Fruit fly (Drosophila melanogaster) whole organism, embryonic: Measurements from ENCODE around the gene CG32772.
A peak's percentile ranks its signal among the peaks of the same experiment; 100 is the strongest.

Source experiments
- Atf-2 ChIP-seq: fragments of 200-800 bp; sonication (Bioruptor generic); optimal IDR thresholded peaks from 2 replicates; lab custom pipeline; 2016; ENCODE audit warnings: missing biosample characterization, missing genetic modification characterization
- B-H2 ChIP-seq: fragments of 200-800 bp; sonication (Bioruptor generic); optimal IDR thresholded peaks from 2 replicates; lab custom pipeline; 2018; ENCODE audit warnings: missing biosample characterization, mild to moderate bottlenecking, missing genetic modification characterization
- CG10209 ChIP-seq: fragments of 200-800 bp; sonication (Bioruptor generic); optimal IDR thresholded peaks from 3 replicates; lab custom pipeline; 2017; ENCODE audit warnings: missing biosample characterization, mild to moderate bottlenecking, missing genetic modification characterization, missing genetic modification reagents
- CG10654 ChIP-seq: fragments of 200-800 bp; sonication (Bioruptor generic); optimal IDR thresholded peaks from 2 replicates; lab custom pipeline; 2016; ENCODE audit warnings: missing biosample characterization, missing genetic modification characterization
- CG11723 ChIP-seq: fragments of 200-800 bp; sonication (Bioruptor generic); optimal IDR thresholded peaks from 2 replicates; lab custom pipeline; 2017; ENCODE audit warnings: missing biosample characterization, mild to moderate bottlenecking, missing genetic modification characterization
- CG13296 ChIP-seq: fragments of 200-800 bp; sonication (Bioruptor generic); optimal IDR thresholded peaks from 3 replicates; lab custom pipeline; 2018; ENCODE audit warnings: missing biosample characterization, mild to moderate bottlenecking, missing genetic modification characterization
- CG13424 ChIP-seq: fragments of 200-800 bp; sonication (Bioruptor generic); optimal IDR thresholded peaks from 2 replicates; lab custom pipeline; 2019; ENCODE audit warnings: missing biosample characterization, mild to moderate bottlenecking, missing genetic modification characterization, moderate library complexity
- CG17568 ChIP-seq: fragments of 200-800 bp; sonication (Bioruptor generic); optimal IDR thresholded peaks from 2 replicates; lab custom pipeline; 2018; ENCODE audit warnings: missing biosample characterization, mild to moderate bottlenecking, missing genetic modification characterization, moderate library complexity
- CG17612 ChIP-seq: fragments of 200-800 bp; sonication (Bioruptor generic); IDR thresholded peaks from 2 replicates; pipeline ENCODE4 v1.3.6; 2022; ENCODE audit warnings: missing biosample characterization, missing genetic modification characterization
- CG17802 ChIP-seq: fragments of 200-800 bp; sonication (Bioruptor generic); optimal IDR thresholded peaks from 2 replicates; lab custom pipeline; 2018; ENCODE audit warnings: missing biosample characterization, mild to moderate bottlenecking, missing genetic modification characterization, moderate library complexity
- CG17912 ChIP-seq: fragments of 200-800 bp; sonication (Bioruptor generic); optimal IDR thresholded peaks from 2 replicates; lab custom pipeline; 2018; ENCODE audit warnings: missing biosample characterization, mild to moderate bottlenecking, missing genetic modification characterization
- CG18011 ChIP-seq: fragments of 200-800 bp; sonication (Bioruptor generic); optimal IDR thresholded peaks from 2 replicates; lab custom pipeline; 2017; ENCODE audit warnings: missing biosample characterization, missing genetic modification characterization, mild to moderate bottlenecking, moderate library complexity, missing genotype
- CG18476 ChIP-seq: fragments of 200-800 bp; sonication (Bioruptor generic); optimal IDR thresholded peaks from 2 replicates; lab custom pipeline; 2016; ENCODE audit warnings: missing biosample characterization, mild to moderate bottlenecking, missing genetic modification characterization
- CG18619 ChIP-seq: fragments of 200-800 bp; sonication (Bioruptor generic); optimal IDR thresholded peaks from 3 replicates; lab custom pipeline; 2017; ENCODE audit warnings: missing biosample characterization, mild to moderate bottlenecking, missing genetic modification characterization
- CG31388 ChIP-seq: fragments of 200-800 bp; sonication (Bioruptor generic); optimal IDR thresholded peaks from 2 replicates; lab custom pipeline; 2016; ENCODE audit warnings: missing biosample characterization, missing genetic modification characterization
- CG32767 ChIP-seq: fragments of 200-800 bp; sonication (Bioruptor generic); IDR thresholded peaks from 2 replicates; pipeline ENCODE4 v1.3.6; 2022; ENCODE audit warnings: missing biosample characterization, missing genetic modification characterization
- CG3281 ChIP-seq: fragments of 200-800 bp; sonication (Bioruptor generic); optimal IDR thresholded peaks from 3 replicates; lab custom pipeline; 2017; ENCODE audit warnings: missing biosample characterization, mild to moderate bottlenecking, missing genetic modification characterization
- CG3407 ChIP-seq: fragments of 200-800 bp; sonication (Bioruptor generic); optimal IDR thresholded peaks from 2 replicates; lab custom pipeline; 2018; ENCODE audit warnings: missing biosample characterization, mild to moderate bottlenecking, missing genetic modification characterization
- CG4424 ChIP-seq: fragments of 200-800 bp; sonication (Bioruptor generic); optimal IDR thresholded peaks from 3 replicates; lab custom pipeline; 2016; ENCODE audit warnings: missing biosample characterization, missing genetic modification characterization
- CG6683 ChIP-seq: fragments of 200-800 bp; sonication (Bioruptor generic); optimal IDR thresholded peaks from 2 replicates; lab custom pipeline; 2017; ENCODE audit warnings: missing biosample characterization, mild to moderate bottlenecking, missing genetic modification characterization, missing genetic modification reagents
- CG7786 ChIP-seq: fragments of 200-800 bp; sonication (Bioruptor generic); optimal IDR thresholded peaks from 2 replicates; lab custom pipeline; 2016; ENCODE audit warnings: missing biosample characterization, missing genetic modification characterization
- CG8359 ChIP-seq: fragments of 200-800 bp; sonication (Bioruptor generic); optimal IDR thresholded peaks from 2 replicates; lab custom pipeline; 2017; ENCODE audit warnings: missing biosample characterization, mild to moderate bottlenecking, missing genetic modification characterization, borderline replicate concordance
- Camta ChIP-seq: fragments of 200-800 bp; sonication (Bioruptor generic); optimal IDR thresholded peaks from 2 replicates; lab custom pipeline; 2016; ENCODE audit warnings: missing biosample characterization, missing genetic modification characterization
- Dip3 ChIP-seq: fragments of 200-800 bp; sonication (Bioruptor generic); optimal IDR thresholded peaks from 3 replicates; lab custom pipeline; 2016; ENCODE audit warnings: missing biosample characterization, missing genetic modification characterization
- Dref ChIP-seq: fragments of 200-800 bp; sonication (Bioruptor generic); IDR thresholded peaks from 2 replicates; pipeline ENCODE4 v1.3.6; 2022; ENCODE audit warnings: missing biosample characterization, missing genetic modification characterization
- Drgx ChIP-seq: fragments of 200-800 bp; sonication (Bioruptor generic); IDR thresholded peaks from 2 replicates; pipeline ENCODE4 v1.3.6; 2022; ENCODE audit warnings: missing biosample characterization, missing genetic modification characterization
- Gsc ChIP-seq: fragments of 200-800 bp; sonication (Bioruptor generic); IDR thresholded peaks from 2 replicates; pipeline ENCODE4 v1.3.6; 2022; ENCODE audit warnings: missing biosample characterization, missing genetic modification characterization
- HLH4C ChIP-seq: fragments of 200-800 bp; sonication (Bioruptor generic); IDR thresholded peaks from 3 replicates; pipeline ENCODE4 v1.3.6; 2022; ENCODE audit warnings: missing biosample characterization, missing genetic modification characterization; ENCODE audit not compliant: partially characterized antibody
- Hand ChIP-seq: fragments of 200-800 bp; sonication (Bioruptor generic); optimal IDR thresholded peaks from 2 replicates; lab custom pipeline; 2017; ENCODE audit warnings: mild to moderate bottlenecking, missing biosample characterization, missing genetic modification reagents, missing genetic modification characterization
- Hey ChIP-seq: fragments of 200-800 bp; sonication (Bioruptor generic); optimal IDR thresholded peaks from 3 replicates; lab custom pipeline; 2018; ENCODE audit warnings: missing biosample characterization, mild to moderate bottlenecking, missing genetic modification characterization
- Meics ChIP-seq: fragments of 200-800 bp; sonication (Bioruptor generic); optimal IDR thresholded peaks from 2 replicates; lab custom pipeline; 2017; ENCODE audit warnings: missing biosample characterization, mild to moderate bottlenecking, missing genetic modification characterization
- PHDP ChIP-seq: fragments of 200-800 bp; sonication (Bioruptor generic); optimal IDR thresholded peaks from 3 replicates; lab custom pipeline; 2018; ENCODE audit warnings: missing biosample characterization, mild to moderate bottlenecking, missing genetic modification characterization, moderate library complexity
- Usf ChIP-seq: fragments of 200-800 bp; sonication (Bioruptor generic); optimal IDR thresholded peaks from 2 replicates; lab custom pipeline; 2017; ENCODE audit warnings: missing genotype, missing biosample characterization, missing genetic modification characterization
- YL-1 ChIP-seq: fragments of 200-800 bp; sonication (Bioruptor generic); optimal IDR thresholded peaks from 3 replicates; lab custom pipeline; 2017; ENCODE audit warnings: missing biosample characterization, mild to moderate bottlenecking, missing genetic modification characterization
- ap ChIP-seq: fragments of 200-800 bp; sonication (Bioruptor generic); IDR thresholded peaks from 2 replicates; pipeline ENCODE4 v1.3.6; 2022; ENCODE audit warnings: missing biosample characterization, missing genetic modification characterization
- az2 ChIP-seq: fragments of 200-800 bp; sonication (Bioruptor generic); optimal IDR thresholded peaks from 3 replicates; lab custom pipeline; 2016; ENCODE audit warnings: missing biosample characterization, missing genetic modification characterization
- bbx ChIP-seq: fragments of 200-800 bp; sonication (Bioruptor generic); IDR thresholded peaks from 2 replicates; pipeline ENCODE4 v1.3.6; 2022; ENCODE audit warnings: missing biosample characterization, missing genetic modification characterization; ENCODE audit not compliant: partially characterized antibody
- chm ChIP-seq: fragments of 200-800 bp; sonication (Bioruptor generic); IDR thresholded peaks from 2 replicates; pipeline ENCODE4 v1.3.6; 2022; ENCODE audit warnings: missing biosample characterization, missing genetic modification characterization
- ci ChIP-seq: fragments of 200-800 bp; sonication (Bioruptor generic); IDR thresholded peaks from 3 replicates; pipeline ENCODE4 v1.3.6; 2022; ENCODE audit warnings: missing biosample characterization, missing genetic modification characterization
- dysf ChIP-seq: fragments of 200-800 bp; sonication (Bioruptor generic); IDR thresholded peaks from 3 replicates; pipeline ENCODE4 v1.3.6; 2022; ENCODE audit warnings: missing biosample characterization, missing genetic modification characterization
- gt ChIP-seq: fragments of 200-800 bp; sonication (Bioruptor generic); IDR thresholded peaks from 2 replicates; pipeline ENCODE4 v1.3.6; 2022; ENCODE audit warnings: missing biosample characterization, missing genetic modification characterization
- kay ChIP-seq: fragments of 200-800 bp; sonication (Bioruptor generic); optimal IDR thresholded peaks from 2 replicates; lab custom pipeline; 2016; ENCODE audit warnings: missing biosample characterization, missing genetic modification characterization
- mam ChIP-seq: fragments of 200-800 bp; sonication (Bioruptor generic); optimal IDR thresholded peaks from 3 replicates; lab custom pipeline; 2016; ENCODE audit warnings: missing biosample characterization, missing genetic modification characterization
- mld ChIP-seq: fragments of 200-800 bp; sonication (Bioruptor generic); IDR thresholded peaks from 3 replicates; pipeline ENCODE4 v1.3.6; 2022; ENCODE audit warnings: missing biosample characterization, missing genetic modification characterization; ENCODE audit not compliant: partially characterized antibody
- nmo ChIP-seq: fragments of 200-800 bp; sonication (Bioruptor generic); optimal IDR thresholded peaks from 2 replicates; lab custom pipeline; 2018; ENCODE audit warnings: missing biosample characterization, mild to moderate bottlenecking, missing genetic modification characterization, moderate library complexity
- org-1 ChIP-seq: fragments of 200-800 bp; sonication (Bioruptor generic); optimal IDR thresholded peaks from 2 replicates; lab custom pipeline; 2017; ENCODE audit warnings: missing biosample characterization, missing genetic modification characterization
- phol ChIP-seq: fragments of 200-800 bp; sonication (Bioruptor generic); optimal IDR thresholded peaks from 3 replicates; lab custom pipeline; 2018; ENCODE audit warnings: missing biosample characterization, mild to moderate bottlenecking, missing genetic modification characterization, moderate library complexity
- row ChIP-seq: fragments of 200-800 bp; sonication (Bioruptor generic); IDR thresholded peaks from 3 replicates; pipeline ENCODE4 v1.3.6; 2022; ENCODE audit warnings: missing biosample characterization, missing genetic modification characterization
- vvl ChIP-seq: fragments of 200-800 bp; sonication (Bioruptor generic); IDR thresholded peaks from 2 replicates; pipeline ENCODE4 v1.3.6; 2022; ENCODE audit warnings: missing biosample characterization, missing genetic modification characterization
- zen2 ChIP-seq: fragments of 200-800 bp; sonication (Bioruptor generic); IDR thresholded peaks from 3 replicates; pipeline ENCODE4 v1.3.6; 2022; ENCODE audit warnings: missing biosample characterization, missing genetic modification characterization; ENCODE audit not compliant: partially characterized antibody

Gene CG32772

dm6 chrX:4918228-4919022, 9.5 kb downstream of the CG32772 start, which contains the start of the genes CG4041 and Hgsnat (continued):
- no peak for TF ChIP-seq gt (GFP tag; lab: Robert Waterston, UW)
- no peak for TF ChIP-seq CG13424
- TF ChIP-seq PHDP: peak; percentile 10
- no peak for TF ChIP-seq Usf (GFP tag; lab: Kevin White, UChicago)
- peak; percentile 18 for TF ChIP-seq CG3281 (GFP tag; lab: Kevin White, UChicago)
- TF ChIP-seq CG17912 (GFP tag; lab: Kevin White, UChicago): no peak
- TF ChIP-seq CG18619 (GFP tag; lab: Kevin White, UChicago): no peak
- TF ChIP-seq bbx (GFP tag; lab: Robert Waterston, UW): no peak
- TF ChIP-seq row (GFP tag; lab: Robert Waterston, UW): peak; percentile 27; the same call in 2 of the 3 replicates
- TF ChIP-seq Dref (GFP tag; lab: Robert Waterston, UW): peak; percentile 62
- no peak for TF ChIP-seq dysf (GFP tag; lab: Robert Waterston, UW)
- TF ChIP-seq CG10654 (GFP tag; lab: Kevin White, UChicago): peak; percentile 22
- TF ChIP-seq ap (GFP tag; lab: Robert Waterston, UW): no peak
- TF ChIP-seq CG11723 (GFP tag; lab: Kevin White, UChicago): peak; percentile 7
- no peak for TF ChIP-seq mld
- no peak for TF ChIP-seq CG8359
- no peak for TF ChIP-seq CG6683 (GFP tag; lab: Kevin White, UChicago)
- no peak for TF ChIP-seq Camta (GFP tag; lab: Kevin White, UChicago)
- TF ChIP-seq Dip3: peak; percentile 14
- no peak for TF ChIP-seq Gsc (GFP tag; lab: Robert Waterston, UW)
- no peak for TF ChIP-seq CG3407 (GFP tag; lab: Kevin White, UChicago)
- no peak for TF ChIP-seq CG10209 (GFP tag; lab: Kevin White, UChicago)
- TF ChIP-seq Drgx (GFP tag; lab: Robert Waterston, UW): no peak
- no peak for TF ChIP-seq Hand (GFP tag; lab: Kevin White, UChicago)
- no peak for TF ChIP-seq chm (GFP tag; lab: Robert Waterston, UW)
- no peak for TF ChIP-seq CG31388 (GFP tag; lab: Kevin White, UChicago)
- TF ChIP-seq CG17568 (GFP tag; lab: Kevin White, UChicago): no peak
- TF ChIP-seq YL-1: no peak
- no peak for TF ChIP-seq HLH4C (GFP tag; lab: Robert Waterston, UW)
- TF ChIP-seq zen2 (GFP tag; lab: Robert Waterston, UW): no peak
- peak; percentile 11 for TF ChIP-seq Meics (GFP tag; lab: Kevin White, UChicago)
- no peak for TF ChIP-seq org-1 (GFP tag; lab: Kevin White, UChicago)
- TF ChIP-seq Atf-2 (GFP tag; lab: Kevin White, UChicago): no peak
- TF ChIP-seq ci (GFP tag; lab: Robert Waterston, UW): no peak
- TF ChIP-seq nmo (GFP tag; lab: Kevin White, UChicago): peak; percentile 4
- TF ChIP-seq CG32767: no peak
- no peak for TF ChIP-seq CG17802
- TF ChIP-seq CG13296 (GFP tag; lab: Kevin White, UChicago): no peak
- TF ChIP-seq kay (GFP tag; lab: Kevin White, UChicago): no peak
- TF ChIP-seq CG4424 (GFP tag; lab: Kevin White, UChicago): peak; percentile 4
- no peak for TF ChIP-seq B-H2 (GFP tag; lab: Kevin White, UChicago)
- no peak for TF ChIP-seq Hey (tag; lab: Kevin White, UChicago)
- peak; percentile 26 for TF ChIP-seq mam (GFP tag; lab: Kevin White, UChicago)
- no peak for TF ChIP-seq CG18011 (GFP tag; lab: Kevin White, UChicago)
- no peak for TF ChIP-seq vvl (GFP tag; lab: Robert Waterston, UW)
- no peak for TF ChIP-seq CG18476 (GFP tag; lab: Kevin White, UChicago)
- no peak for TF ChIP-seq CG17612 (GFP tag; lab: Robert Waterston, UW)
- no peak for TF ChIP-seq CG7786
- peak; percentile 30 for TF ChIP-seq phol
- no peak for TF ChIP-seq az2
